Fruit fly (Drosophila melanogaster): ENCODE data around the gene Girdin.

Gene Girdin

dm6 chr3L:3218859-3219258, 40.1 kb downstream of the Girdin start, which contains the start of the genes hob and nSMase:
Gene hob (minus strand): TSS chr3L:3218920.
Gene nSMase (plus strand): TSS chr3L:3219156.
- TF ChIP-seq ttk (optimal IDR thresholded peaks at IDR 0.05) (no peak), h (optimal IDR thresholded peaks at IDR 0.05) (no peak), Myc (optimal IDR thresholded peaks at IDR 0.05) (no peak), insv (optimal IDR thresholded peaks at IDR 0.05) (no peak), Sin3A (optimal IDR thresholded peaks at IDR 0.05) (no peak)

dm6 chr3L:3222643-3223389, 44.1 kb downstream of the Girdin start, which contains the start of the genes RpL28 and eIF1:
Gene RpL28 (minus strand): TSS chr3L:3222960.
Gene eIF1 (plus strand): TSS chr3L:3223341.
- no peak for TF ChIP-seq Myc (optimal IDR thresholded peaks at IDR 0.05)
- no peak for TF ChIP-seq insv (optimal IDR thresholded peaks at IDR 0.05)
- TF ChIP-seq psq (optimal IDR thresholded peaks at IDR 0.05): no peak
- no peak for TF ChIP-seq h (optimal IDR thresholded peaks at IDR 0.05)
- TF ChIP-seq ttk (optimal IDR thresholded peaks at IDR 0.05): no peak
- no peak for TF ChIP-seq Sin3A (optimal IDR thresholded peaks at IDR 0.05)

dm6 chr3L:3223390-3223914, 44.7 kb downstream of the Girdin start:
- TF ChIP-seq Sin3A (optimal IDR thresholded peaks at IDR 0.05) (no peak), ttk (optimal IDR thresholded peaks at IDR 0.05) (no peak)

- TF ChIP-seq Myc (optimal IDR thresholded peaks at IDR 0.05) (no peak), Sin3A (optimal IDR thresholded peaks at IDR 0.05) (no peak), ttk (optimal IDR thresholded peaks at IDR 0.05) (no peak), psq (optimal IDR thresholded peaks at IDR 0.05) (no peak), insv (optimal IDR thresholded peaks at IDR 0.05) (no peak), h (optimal IDR thresholded peaks at IDR 0.05) (no peak)
These were observed 46.3 kb downstream of the Girdin start, which contains the start of gene Larp4B for dm6 chr3L:3224740-3225719. Gene Larp4B (plus strand): TSS chr3L:3224838.

- TF ChIP-seq Sin3A (optimal IDR thresholded peaks at IDR 0.05): no peak
- TF ChIP-seq ttk (optimal IDR thresholded peaks at IDR 0.05): no peak
- no peak for TF ChIP-seq psq (optimal IDR thresholded peaks at IDR 0.05)
- no peak for TF ChIP-seq insv (optimal IDR thresholded peaks at IDR 0.05)
- TF ChIP-seq Myc (optimal IDR thresholded peaks at IDR 0.05): no peak
- no peak for TF ChIP-seq h (optimal IDR thresholded peaks at IDR 0.05)
These were observed 47.2 kb downstream of the Girdin start for dm6 chr3L:3225769-3226457.

dm6 chr3L:3226458-3226783, 47.7 kb downstream of the Girdin start:
- TF ChIP-seq psq (optimal IDR thresholded peaks at IDR 0.05) (no peak), Myc (optimal IDR thresholded peaks at IDR 0.05) (no peak), insv (optimal IDR thresholded peaks at IDR 0.05) (no peak), h (optimal IDR thresholded peaks at IDR 0.05) (no peak), Sin3A (optimal IDR thresholded peaks at IDR 0.05) (no peak), ttk (optimal IDR thresholded peaks at IDR 0.05) (no peak)

Data from Kc167 (cell line).